Worm (Caenorhabditis elegans) whole organism, young adult: ENCODE data around the gene srf-3.

ENCODE experiments used
- F55B11.4 ChIP-seq: sonication (generic microtip); optimal IDR thresholded peaks from 2 replicates; lab custom pipeline; 2016; ENCODE audit warnings: missing compliant biosample characterization, missing genetic modification characterization, borderline replicate concordance; ENCODE audit not compliant: insufficient read depth
- egrh-3 ChIP-seq: fragments of 200-800 bp; sonication (Bioruptor generic); IDR thresholded peaks from 2 replicates; pipeline ENCODE4 v1.3.6; 2022; ENCODE audit warnings: missing genetic modification reagents, missing genetic modification characterization, missing compliant biosample characterization
- lir-1 ChIP-seq: fragments of 200-800 bp; sonication (Bioruptor generic); conservative IDR thresholded peaks from 2 replicates; pipeline ENCODE4 v1.3.6; 2022; ENCODE audit warnings: missing genetic modification reagents, missing genetic modification characterization, missing compliant biosample characterization
- nfya-2 ChIP-seq: fragments of 200-800 bp; sonication (Bioruptor generic); IDR thresholded peaks from 2 replicates; pipeline ENCODE4 v1.3.6; 2022; ENCODE audit warnings: missing genetic modification reagents, missing genetic modification characterization, missing compliant biosample characterization
- nhr-120 ChIP-seq: fragments of 200-800 bp; sonication (Bioruptor generic); IDR thresholded peaks from 2 replicates; pipeline ENCODE4 v1.3.6; 2022; ENCODE audit warnings: missing genetic modification characterization, missing compliant biosample characterization
- pha-4 ChIP-seq: fragments of 150-350 bp; sonication (generic microtip); optimal IDR thresholded peaks from 2 replicates; lab custom pipeline; 2014; ENCODE audit warnings: missing biosample characterization, missing genetic modification reagents, missing genetic modification characterization
- snpc-4 ChIP-seq, 5 experiments: fragments of 150-350 bp in 1 of 5; sonication (generic microtip) in 4 of 5; optimal IDR thresholded peaks; 2 replicates each; lab custom pipeline; 2014 to 2018; ENCODE audit warnings: missing genetic modification characterization in 5 of 5, missing biosample characterization in 3 of 5, antibody characterized with exemption in 2 of 5, mild to moderate bottlenecking in 2 of 5, missing compliant biosample characterization in 2 of 5, missing genotype in 2 of 5, moderate library complexity in 2 of 5, missing genetic modification reagents in 1 of 5

ce11 chrIV:12845596-12845995 lies 3.7 kb upstream of the srf-3 start, which contains the start of gene txt-19:
- TF ChIP-seq lir-1 (GFP tag; lab: Robert Waterston, UW) (no peak), snpc-4 (GFP tag; optimal IDR thresholded peaks at IDR 0.05; lab: Kevin White, UChicago) (no peak), snpc-4 (tag; optimal IDR thresholded peaks at IDR 0.05; lab: Kevin White, UChicago) (no peak), pha-4 (no peak), nfya-2 (GFP tag; lab: Robert Waterston, UW) (no peak), F55B11.4 (tag; lab: Kevin White, UChicago) (no peak), egrh-3 (GFP tag; lab: Robert Waterston, UW) (no peak; the same call in 1 of the 2 replicates), nhr-120 (no peak)
